Worm (Caenorhabditis elegans): Measurements from ENCODE around the gene K09E9.4.

ce11 chrX:15633964-15634363 lies 3.7 kb upstream of the K09E9.4 start:
- no peak for TF ChIP-seq nhr-77 (tag; optimal IDR thresholded peaks at IDR 0.05)
- peak in 1 of 2 experiments; percentile 31 for TF ChIP-seq lsy-2 (tag; optimal IDR thresholded peaks at IDR 0.05)
- no peak for TF ChIP-seq snpc-4 (tag; optimal IDR thresholded peaks at IDR 0.05)
- TF ChIP-seq ZK546.5 (tag; optimal IDR thresholded peaks at IDR 0.05) = no peak
- no peak for TF ChIP-seq mab-5 (tag; optimal IDR thresholded peaks at IDR 0.05)
